Worm (Caenorhabditis elegans) whole organism, L4/young adult: ENCODE data around the gene ptp-5.1.
"Not testable (repeated sequence)": the region's sequence is repeated elsewhere in the genome, so short reads cannot be mapped to it uniquely, and the experiment has no call there.

Experiments used
- W03F9.2 ChIP-seq: fragments of 150-350 bp; optimal IDR thresholded peaks from 2 replicates; lab custom pipeline; 2014; ENCODE audit warnings: missing biosample characterization, missing genetic modification characterization
- dao-5 ChIP-seq: sonication (generic microtip); optimal IDR thresholded peaks from 2 replicates; lab custom pipeline; 2016; ENCODE audit warnings: missing genotype, missing genetic modification characterization, moderate library complexity, missing compliant biosample characterization

DNA sequence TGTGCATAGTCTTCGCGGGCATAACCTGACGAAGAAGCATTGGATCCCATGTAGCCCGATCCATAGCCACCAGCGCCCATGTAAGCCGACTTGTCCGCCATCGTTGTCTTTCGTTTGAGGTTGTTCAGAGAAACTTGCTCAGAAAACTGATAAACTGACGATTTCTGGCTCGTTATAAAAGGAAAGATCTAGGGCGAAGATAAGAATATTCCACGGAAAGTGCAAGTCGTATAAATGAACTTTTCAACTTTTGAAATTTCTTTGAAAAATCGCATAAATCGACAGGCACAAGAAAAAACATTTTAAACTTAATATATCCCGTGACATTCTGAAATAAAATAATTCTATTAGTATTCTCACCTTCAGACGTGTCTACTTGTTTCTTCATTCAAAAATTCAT lies 3.2 kb upstream of the ptp-5.1 start, which contains the start of the genes nspd-3 and C24D10.2:
- TF ChIP-seq dao-5, W03F9.2 (tag; lab: Kevin White, UChicago): not testable (repeated sequence)
